Fruit fly (Drosophila melanogaster) whole organism, embryonic: ENCODE data around the gene CkIIalpha-i3.

Experiments used
- Awh ChIP-seq: fragments of 200-800 bp; sonication (Bioruptor generic); IDR thresholded peaks from 2 replicates; pipeline ENCODE4, ENCODE4 v1.3.6; 2022; ENCODE audit warnings: missing biosample characterization, missing genetic modification characterization
- B-H1 ChIP-seq: fragments of 200-800 bp; sonication (Bioruptor generic); IDR thresholded peaks from 3 replicates; pipeline ENCODE4 v1.3.6; 2022; ENCODE audit warnings: missing biosample characterization, missing genetic modification characterization
- Bteb2 ChIP-seq: fragments of 200-800 bp; sonication (Bioruptor generic); optimal IDR thresholded peaks from 2 replicates; lab custom pipeline; 2016; ENCODE audit warnings: missing biosample characterization, missing genetic modification characterization
- CG10147 ChIP-seq: fragments of 200-800 bp; sonication (Bioruptor generic); optimal IDR thresholded peaks from 2 replicates; lab custom pipeline; 2019; ENCODE audit warnings: missing biosample characterization, mild to moderate bottlenecking, missing genetic modification characterization, moderate library complexity
- CG14441 ChIP-seq: fragments of 200-800 bp; sonication (Bioruptor generic); IDR thresholded peaks from 2 replicates; pipeline ENCODE4 v1.3.6; 2022; ENCODE audit warnings: missing biosample characterization, missing genetic modification characterization
- CG14667 ChIP-seq: fragments of 200-800 bp; sonication (Bioruptor generic); IDR thresholded peaks from 2 replicates; pipeline ENCODE4 v1.3.6; 2022; ENCODE audit warnings: missing biosample characterization, missing genetic modification characterization
- CG15696 ChIP-seq: fragments of 200-800 bp; sonication (Bioruptor generic); optimal IDR thresholded peaks from 2 replicates; lab custom pipeline; 2019; ENCODE audit warnings: missing biosample characterization, mild to moderate bottlenecking, missing genetic modification characterization, moderate library complexity
- CG17361 ChIP-seq: fragments of 200-800 bp; sonication (Bioruptor generic); IDR thresholded peaks from 3 replicates; pipeline ENCODE4 v1.3.6; 2022; ENCODE audit warnings: missing biosample characterization, missing genetic modification characterization
- CG17568 ChIP-seq: fragments of 200-800 bp; sonication (Bioruptor generic); optimal IDR thresholded peaks from 2 replicates; lab custom pipeline; 2018; ENCODE audit warnings: missing biosample characterization, mild to moderate bottlenecking, missing genetic modification characterization, moderate library complexity
- CG2129 ChIP-seq: fragments of 200-800 bp; sonication (Bioruptor generic); IDR thresholded peaks from 2 replicates; pipeline ENCODE4 v1.3.6; 2022; ENCODE audit warnings: missing biosample characterization, missing genetic modification characterization; ENCODE audit not compliant: partially characterized antibody
- CG30020 ChIP-seq: fragments of 200-800 bp; optimal IDR thresholded peaks from 2 replicates; lab custom pipeline; 2019; ENCODE audit warnings: missing biosample characterization, mild to moderate bottlenecking, missing genetic modification characterization, moderate library complexity
- CG3407 ChIP-seq: fragments of 200-800 bp; sonication (Bioruptor generic); optimal IDR thresholded peaks from 2 replicates; lab custom pipeline; 2018; ENCODE audit warnings: missing biosample characterization, mild to moderate bottlenecking, missing genetic modification characterization
- CG34224 ChIP-seq: fragments of 200-800 bp; sonication (Bioruptor generic); IDR thresholded peaks from 3 replicates; pipeline ENCODE4 v1.3.6; 2022; ENCODE audit warnings: missing biosample characterization, missing genetic modification characterization; ENCODE audit not compliant: partially characterized antibody
- CG3726 ChIP-seq: fragments of 200-800 bp; sonication (Bioruptor generic); IDR thresholded peaks from 3 replicates; pipeline ENCODE4, ENCODE4 v1.3.6; 2022; ENCODE audit warnings: missing biosample characterization, missing genetic modification characterization
- CG5180 ChIP-seq: fragments of 200-800 bp; sonication (Bioruptor generic); optimal IDR thresholded peaks from 3 replicates; lab custom pipeline; 2017; ENCODE audit warnings: missing biosample characterization, missing genetic modification characterization, mild to moderate bottlenecking, moderate library complexity, missing genetic modification reagents
- CG6791 ChIP-seq: fragments of 200-800 bp; sonication (Bioruptor generic); IDR thresholded peaks from 3 replicates; pipeline ENCODE4 v1.3.6; 2022; ENCODE audit warnings: missing biosample characterization, missing genetic modification characterization; ENCODE audit not compliant: partially characterized antibody
- CG6813 ChIP-seq: fragments of 200-800 bp; sonication (Bioruptor generic); optimal IDR thresholded peaks from 2 replicates; lab custom pipeline; 2017; ENCODE audit warnings: missing biosample characterization, missing genetic modification characterization, mild to moderate bottlenecking, moderate library complexity, missing genetic modification reagents
- CG8478 ChIP-seq: fragments of >200 bp; optimal IDR thresholded peaks from 2 replicates; lab custom pipeline; 2018
- CG8765 ChIP-seq: fragments of 200-800 bp; sonication (Bioruptor generic); IDR thresholded peaks from 2 replicates; pipeline ENCODE4 v1.3.6; 2022; ENCODE audit warnings: missing biosample characterization, missing genetic modification characterization
- CG9437 ChIP-seq: fragments of 200-800 bp; sonication (Bioruptor generic); optimal IDR thresholded peaks from 2 replicates; lab custom pipeline; 2018; ENCODE audit warnings: missing biosample characterization, mild to moderate bottlenecking, missing genetic modification characterization
- CTCF ChIP-seq: fragments of 200-800 bp; sonication (Bioruptor generic); optimal IDR thresholded peaks from 2 replicates; lab custom pipeline; 2017; ENCODE audit warnings: missing biosample characterization, mild to moderate bottlenecking, missing genetic modification characterization, moderate library complexity
- Dfd ChIP-seq, 2 experiments: fragments of >200 bp; optimal IDR thresholded peaks; 2 replicates each; lab custom pipeline; 2017; ENCODE audit warnings: missing biosample characterization in 2 of 2, missing genetic modification characterization in 2 of 2
- Lim3 ChIP-seq: fragments of 200-800 bp; sonication (Bioruptor generic); IDR thresholded peaks from 2 replicates; pipeline ENCODE4 v1.3.6; 2022; ENCODE audit warnings: missing biosample characterization, missing genetic modification characterization
- Opbp ChIP-seq: fragments of 200-800 bp; sonication (Bioruptor generic); IDR thresholded peaks from 3 replicates; pipeline ENCODE4 v1.3.6; 2022; ENCODE audit warnings: missing biosample characterization, missing genetic modification characterization; ENCODE audit not compliant: partially characterized antibody
- aop ChIP-seq: fragments of 200-800 bp; sonication (Bioruptor generic); IDR thresholded peaks from 2 replicates; pipeline ENCODE4 v1.3.6; 2022; ENCODE audit warnings: missing biosample characterization, missing genetic modification characterization
- cg ChIP-seq: fragments of 200-800 bp; sonication (Bioruptor generic); optimal IDR thresholded peaks from 3 replicates; lab custom pipeline; 2019; ENCODE audit warnings: missing biosample characterization, mild to moderate bottlenecking, missing genetic modification characterization, moderate library complexity
- chif ChIP-seq, 2 experiments: fragments of 200-800 bp; sonication (Bioruptor generic); optimal IDR thresholded peaks; 3 replicates each; lab custom pipeline; 2016; ENCODE audit warnings: missing biosample characterization in 2 of 2, missing genetic modification characterization in 2 of 2
- chm ChIP-seq: fragments of 200-800 bp; sonication (Bioruptor generic); IDR thresholded peaks from 2 replicates; pipeline ENCODE4 v1.3.6; 2022; ENCODE audit warnings: missing biosample characterization, missing genetic modification characterization
- corto ChIP-seq: fragments of 200-800 bp; sonication (Bioruptor generic); optimal IDR thresholded peaks from 2 replicates; lab custom pipeline; 2016; ENCODE audit warnings: missing biosample characterization, mild to moderate bottlenecking, missing genetic modification characterization, moderate library complexity
- da ChIP-seq: fragments of 200-800 bp; sonication (Bioruptor generic); optimal IDR thresholded peaks from 2 replicates; lab custom pipeline; 2016; ENCODE audit warnings: missing biosample characterization, missing genetic modification characterization
- dpn ChIP-seq, 2 experiments: fragments of 200-800 bp; sonication (Bioruptor generic); optimal IDR thresholded peaks; 3 replicates each; lab custom pipeline; 2016; ENCODE audit warnings: missing biosample characterization in 2 of 2, missing genetic modification characterization in 2 of 2
- dysf ChIP-seq: fragments of 200-800 bp; sonication (Bioruptor generic); IDR thresholded peaks from 3 replicates; pipeline ENCODE4 v1.3.6; 2022; ENCODE audit warnings: missing biosample characterization, missing genetic modification characterization
- gce ChIP-seq: fragments of 200-800 bp; sonication (Bioruptor generic); IDR thresholded peaks from 3 replicates; pipeline ENCODE4 v1.3.6; 2022; ENCODE audit warnings: missing biosample characterization, missing genetic modification characterization
- gcm ChIP-seq: fragments of 200-800 bp; sonication (Bioruptor generic); optimal IDR thresholded peaks from 2 replicates; lab custom pipeline; 2019; ENCODE audit warnings: missing biosample characterization, mild to moderate bottlenecking, missing genetic modification characterization, moderate library complexity
- gem ChIP-seq: fragments of 200-800 bp; sonication (Bioruptor generic); optimal IDR thresholded peaks from 2 replicates; lab custom pipeline; 2019; ENCODE audit warnings: missing biosample characterization, mild to moderate bottlenecking, missing genetic modification characterization, moderate library complexity
- ham ChIP-seq: fragments of 200-800 bp; sonication (Bioruptor generic); IDR thresholded peaks from 2 replicates; pipeline ENCODE4 v1.3.6; 2022; ENCODE audit warnings: missing biosample characterization, missing genetic modification characterization
- kni ChIP-seq: fragments of 200-800 bp; sonication (Bioruptor generic); optimal IDR thresholded peaks from 3 replicates; lab custom pipeline; 2017; ENCODE audit warnings: mild to moderate bottlenecking, missing biosample characterization, missing genetic modification reagents, missing genetic modification characterization
- lmd ChIP-seq: fragments of 200-800 bp; sonication (Bioruptor generic); IDR thresholded peaks from 2 replicates; pipeline ENCODE4 v1.3.6; 2022; ENCODE audit warnings: missing biosample characterization, missing genetic modification characterization
- maf-S ChIP-seq: fragments of 200-800 bp; sonication (Bioruptor generic); optimal IDR thresholded peaks from 2 replicates; lab custom pipeline; 2016; ENCODE audit warnings: missing biosample characterization, missing genetic modification characterization
- pan ChIP-seq, 4 experiments: fragments of >200 bp in 3 of 4; fragments of 200-800 bp in 1 of 4; sonication (Bioruptor generic) in 1 of 4; optimal IDR thresholded peaks in 3 of 4; IDR thresholded peaks in 1 of 4; 2 replicates each; pipeline versions ENCODE4 v1.3.6 to Lab custom; 2017 to 2022; ENCODE audit warnings: missing biosample characterization in 2 of 4, missing genetic modification characterization in 2 of 4, mixed read lengths in 1 of 4
- row ChIP-seq: fragments of 200-800 bp; sonication (Bioruptor generic); IDR thresholded peaks from 3 replicates; pipeline ENCODE4 v1.3.6; 2022; ENCODE audit warnings: missing biosample characterization, missing genetic modification characterization
- seq ChIP-seq: fragments of 200-800 bp; sonication (Bioruptor generic); IDR thresholded peaks from 2 replicates; pipeline ENCODE4 v1.3.6; 2022; ENCODE audit warnings: missing biosample characterization, missing genetic modification characterization
- sim ChIP-seq: fragments of 200-800 bp; sonication (Bioruptor generic); IDR thresholded peaks from 2 replicates; pipeline ENCODE4 v1.3.6; 2022; ENCODE audit warnings: missing biosample characterization, missing genetic modification characterization
- sisA ChIP-seq: fragments of 200-800 bp; sonication (Bioruptor generic); IDR thresholded peaks from 2 replicates; pipeline ENCODE4 v1.3.6; 2022; ENCODE audit warnings: missing biosample characterization, missing genetic modification characterization
- sna ChIP-seq: fragments of 200-800 bp; sonication (Bioruptor generic); IDR thresholded peaks from 2 replicates; pipeline ENCODE4 v1.3.6; 2022; ENCODE audit warnings: missing biosample characterization, missing genetic modification characterization; ENCODE audit not compliant: partially characterized antibody
- sr ChIP-seq: fragments of 200-800 bp; sonication (Bioruptor generic); IDR thresholded peaks from 3 replicates; pipeline ENCODE4 v1.3.6; 2022; ENCODE audit warnings: missing biosample characterization, missing genetic modification characterization
- tap ChIP-seq: fragments of 200-800 bp; optimal IDR thresholded peaks from 3 replicates; lab custom pipeline; 2019; ENCODE audit warnings: missing biosample characterization, mild to moderate bottlenecking, missing genetic modification characterization, moderate library complexity
- ttk ChIP-seq: fragments of 200-800 bp; sonication (Bioruptor generic); IDR thresholded peaks from 2 replicates; pipeline ENCODE4 v2.1.2; 2022; ENCODE audit warnings: missing biosample characterization, missing genetic modification characterization
- unpg ChIP-seq: fragments of 200-800 bp; sonication (Bioruptor generic); optimal IDR thresholded peaks from 3 replicates; lab custom pipeline; 2018; ENCODE audit warnings: missing biosample characterization, mild to moderate bottlenecking, missing genetic modification characterization, moderate library complexity
- wor ChIP-seq: fragments of 200-800 bp; sonication (Bioruptor generic); IDR thresholded peaks from 2 replicates; pipeline ENCODE4 v1.3.6; 2022; ENCODE audit warnings: missing biosample characterization, missing genetic modification characterization

CkIIalpha-i3 gene

DNA sequence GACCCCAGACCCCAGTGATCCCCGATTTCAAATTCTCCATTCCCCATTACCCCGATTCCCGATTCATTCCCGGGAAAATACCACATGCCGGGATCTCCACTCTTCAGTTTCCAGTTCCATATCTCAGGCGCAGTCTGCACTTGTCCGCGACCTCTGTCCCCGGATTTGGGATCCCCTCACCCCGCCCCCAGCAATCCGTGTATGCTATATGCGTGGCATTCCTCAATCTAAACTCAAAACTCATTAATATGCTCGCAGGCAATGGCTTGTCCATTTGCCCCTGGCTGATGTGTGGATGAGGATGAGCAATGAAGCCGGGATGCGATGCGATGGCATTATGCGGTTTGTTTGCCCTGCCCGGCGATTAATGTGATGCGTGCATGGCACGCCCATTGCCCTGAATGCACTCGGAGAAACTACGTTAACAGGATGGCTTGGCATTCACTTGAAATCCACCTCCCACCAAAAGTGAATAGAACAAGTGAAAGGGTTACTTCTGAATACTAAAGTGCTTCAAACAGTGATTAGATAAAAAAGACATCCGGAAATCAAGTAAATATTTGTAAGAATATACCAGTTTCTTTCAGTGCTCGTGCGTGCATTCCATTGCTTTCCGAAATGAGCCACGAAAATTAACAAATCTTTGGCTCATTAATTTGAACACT, 15.3 kb upstream of the CkIIalpha-i3 start (continued):
- TF ChIP-seq Opbp (GFP tag; lab: Robert Waterston, UW) = no peak
- TF ChIP-seq CG34224 (GFP tag; lab: Robert Waterston, UW) = no peak
- TF ChIP-seq cg (GFP tag; lab: Kevin White, UChicago) = no peak
- TF ChIP-seq gcm (GFP tag; lab: Kevin White, UChicago) = peak; percentile 87
- peak; percentile 79 for TF ChIP-seq sisA (GFP tag; lab: Robert Waterston, UW)
- peak; percentile 89 for TF ChIP-seq sim (GFP tag; lab: Robert Waterston, UW)
- peak; percentile 54 for TF ChIP-seq Awh (GFP tag; lab: Robert Waterston, UW)
- peak; percentile 72 for TF ChIP-seq CG3407 (GFP tag; lab: Kevin White, UChicago)
- 0 out of 3 replicates have a peak, but pooled peaks have one; percentile 29 for TF ChIP-seq B-H1 (GFP tag; lab: Robert Waterston, UW)
- no peak for TF ChIP-seq Bteb2 (GFP tag; lab: Kevin White, UChicago)
- no peak for TF ChIP-seq Lim3 (GFP tag; lab: Robert Waterston, UW)
- TF ChIP-seq ttk (GFP tag; lab: Robert Waterston, UW) = peak; percentile 75
- no peak for TF ChIP-seq ham (GFP tag; lab: Robert Waterston, UW)
- peak; percentile 3 for TF ChIP-seq CTCF (GFP tag; lab: Kevin White, UChicago)
- peak; percentile 66 for TF ChIP-seq maf-S (GFP tag; lab: Kevin White, UChicago)
- peak; percentile 72 for TF ChIP-seq CG14667 (GFP tag; lab: Robert Waterston, UW)
- peak; percentile 69; the same call in 2 of the 3 replicates for TF ChIP-seq CG3726 (GFP tag; lab: Robert Waterston, UW)
- peak; percentile 34; the same call in 1 of the 2 replicates for TF ChIP-seq lmd (GFP tag; lab: Robert Waterston, UW)
- TF ChIP-seq CG9437 (GFP tag; lab: Kevin White, UChicago) = peak; percentile 25
- TF ChIP-seq wor (GFP tag; lab: Robert Waterston, UW) = peak; percentile 58; the same call in 1 of the 2 replicates
- TF ChIP-seq CG6791 (GFP tag; lab: Robert Waterston, UW) = no peak
- TF ChIP-seq Dfd (GFP tag; optimal IDR thresholded peaks at IDR 0.05; lab: Kevin White, UChicago) = no peak
- TF ChIP-seq CG6813 (GFP tag; lab: Kevin White, UChicago) = peak; percentile 73
- no peak for TF ChIP-seq aop (GFP tag; lab: Robert Waterston, UW)
- no peak for TF ChIP-seq CG10147 (GFP tag; lab: Kevin White, UChicago)
- no peak for TF ChIP-seq seq (GFP tag; lab: Robert Waterston, UW)
- TF ChIP-seq dpn (GFP tag; optimal IDR thresholded peaks at IDR 0.05; lab: Kevin White, UChicago) = peak; percentile 68 to 76
- peak; percentile 57 for TF ChIP-seq CG17568 (GFP tag; lab: Kevin White, UChicago)
- TF ChIP-seq row (GFP tag; lab: Robert Waterston, UW) = peak; percentile 84
- peak; percentile 82 for TF ChIP-seq unpg (GFP tag; lab: Kevin White, UChicago)
- TF ChIP-seq sna = no peak
- TF ChIP-seq sr (GFP tag; lab: Robert Waterston, UW) = no peak
- peak; percentile 32 for TF ChIP-seq tap (tag; lab: Kevin White, UChicago)
- peak; percentile 84 to 96 for TF ChIP-seq chif (GFP tag; optimal IDR thresholded peaks at IDR 0.05; lab: Kevin White, UChicago)
- TF ChIP-seq kni (GFP tag; lab: Kevin White, UChicago) = peak; percentile 81
- TF ChIP-seq CG8765 (GFP tag; lab: Robert Waterston, UW) = peak; percentile 97
- TF ChIP-seq CG15696 = peak; percentile 94
- TF ChIP-seq CG30020 (tag; lab: Kevin White, UChicago) = peak; percentile 31
- peak; percentile 55; the same call in 1 of the 3 replicates for TF ChIP-seq dysf (GFP tag; lab: Robert Waterston, UW)
- peak; percentile 94 for TF ChIP-seq chm
- peak; percentile 61; the same call in 1 of the 3 replicates for TF ChIP-seq gce (GFP tag; lab: Robert Waterston, UW)
- TF ChIP-seq CG17361 (GFP tag; lab: Robert Waterston, UW) = peak; percentile 82
- TF ChIP-seq pan (optimal IDR thresholded peaks at IDR 0.05; lab: Kevin White, UChicago) = no peak
- TF ChIP-seq pan (GFP tag; optimal IDR thresholded peaks at IDR 0.05 in 1 of 2, IDR thresholded peaks at IDR 0.05 in 1 of 2) = peak in 1 of 2 experiments; percentile 41
- peak; percentile 91 for TF ChIP-seq gem
- no peak for TF ChIP-seq CG2129
- TF ChIP-seq CG5180 (GFP tag; lab: Kevin White, UChicago) = peak; percentile 0
- TF ChIP-seq corto (GFP tag; lab: Kevin White, UChicago) = peak; percentile 63
- TF ChIP-seq da (GFP tag; lab: Kevin White, UChicago) = peak; percentile 68
- no peak for TF ChIP-seq CG8478 (lab: Kevin White, UChicago)
- TF ChIP-seq CG14441 (GFP tag; lab: Robert Waterston, UW) = no peak
